Fruit fly (Drosophila melanogaster) whole organism, embryonic: ENCODE data around the gene et.
A peak's percentile ranks its signal among the peaks of the same experiment; 100 is the strongest.

Experiments
- BtbVII ChIP-seq: fragments of 200-800 bp; sonication (Bioruptor generic); optimal IDR thresholded peaks from 3 replicates; lab custom pipeline; 2017; ENCODE audit warnings: missing biosample characterization, mild to moderate bottlenecking, missing genetic modification characterization
- C15 ChIP-seq: fragments of 200-800 bp; sonication (Bioruptor generic); IDR thresholded peaks from 3 replicates; pipeline ENCODE4 v1.3.6; 2022; ENCODE audit warnings: missing biosample characterization, missing genetic modification characterization
- CG10209 ChIP-seq: fragments of 200-800 bp; sonication (Bioruptor generic); optimal IDR thresholded peaks from 3 replicates; lab custom pipeline; 2017; ENCODE audit warnings: missing biosample characterization, mild to moderate bottlenecking, missing genetic modification characterization, missing genetic modification reagents
- CG10321 ChIP-seq: fragments of 200-800 bp; sonication (Bioruptor generic); IDR thresholded peaks from 2 replicates; pipeline ENCODE4 v1.3.6; 2022; ENCODE audit warnings: missing biosample characterization, missing genetic modification characterization
- CG10654 ChIP-seq: fragments of 200-800 bp; sonication (Bioruptor generic); optimal IDR thresholded peaks from 2 replicates; lab custom pipeline; 2016; ENCODE audit warnings: missing biosample characterization, missing genetic modification characterization
- CG11398 ChIP-seq: fragments of 200-800 bp; sonication (Bioruptor generic); optimal IDR thresholded peaks from 2 replicates; lab custom pipeline; 2016; ENCODE audit warnings: missing biosample characterization, missing genetic modification characterization
- CG12155 ChIP-seq: fragments of 200-800 bp; sonication (Bioruptor generic); optimal IDR thresholded peaks from 3 replicates; lab custom pipeline; 2016; ENCODE audit warnings: missing biosample characterization, missing genetic modification characterization
- CG13624 ChIP-seq: fragments of 200-800 bp; sonication (Bioruptor generic); optimal IDR thresholded peaks from 2 replicates; lab custom pipeline; 2016; ENCODE audit warnings: missing biosample characterization, missing genetic modification characterization
- CG16779 ChIP-seq: fragments of 200-800 bp; sonication (Bioruptor generic); IDR thresholded peaks from 2 replicates; pipeline ENCODE4 v1.3.6; 2022; ENCODE audit warnings: missing biosample characterization, missing genetic modification characterization
- CG17385 ChIP-seq: fragments of 200-800 bp; sonication (Bioruptor generic); optimal IDR thresholded peaks from 3 replicates; lab custom pipeline; 2018; ENCODE audit warnings: missing biosample characterization, mild to moderate bottlenecking, missing genetic modification characterization
- CG18619 ChIP-seq: fragments of 200-800 bp; sonication (Bioruptor generic); optimal IDR thresholded peaks from 3 replicates; lab custom pipeline; 2017; ENCODE audit warnings: missing biosample characterization, mild to moderate bottlenecking, missing genetic modification characterization
- CG2129 ChIP-seq: fragments of 200-800 bp; sonication (Bioruptor generic); IDR thresholded peaks from 2 replicates; pipeline ENCODE4 v1.3.6; 2022; ENCODE audit warnings: missing biosample characterization, missing genetic modification characterization; ENCODE audit not compliant: partially characterized antibody
- CG31224 ChIP-seq: fragments of 200-800 bp; sonication (Bioruptor generic); IDR thresholded peaks from 2 replicates; pipeline ENCODE4 v1.3.6; 2022; ENCODE audit warnings: missing biosample characterization, missing genetic modification characterization
- CG42726 ChIP-seq: fragments of 200-800 bp; sonication (Bioruptor generic); IDR thresholded peaks from 2 replicates; pipeline ENCODE4 v1.3.6; 2022; ENCODE audit warnings: missing biosample characterization, missing genetic modification characterization; ENCODE audit not compliant: partially characterized antibody
- CG5953 ChIP-seq: fragments of 200-800 bp; sonication (Bioruptor generic); IDR thresholded peaks from 2 replicates; pipeline ENCODE4 v1.3.6; 2022; ENCODE audit warnings: missing biosample characterization, missing genetic modification characterization
- CG6654 ChIP-seq: fragments of 200-800 bp; sonication (Bioruptor generic); optimal IDR thresholded peaks from 2 replicates; lab custom pipeline; 2017; ENCODE audit warnings: missing biosample characterization, mild to moderate bottlenecking, missing genetic modification characterization
- CG9817 ChIP-seq: fragments of 200-800 bp; sonication (Bioruptor generic); optimal IDR thresholded peaks from 2 replicates; lab custom pipeline; 2018; ENCODE audit warnings: missing biosample characterization, mild to moderate bottlenecking, missing genetic modification characterization, moderate library complexity
- CkIIα-i1 ChIP-seq: fragments of 200-800 bp; sonication (Bioruptor generic); IDR thresholded peaks from 2 replicates; pipeline ENCODE4 v1.3.6; 2022; ENCODE audit warnings: missing biosample characterization, missing genetic modification characterization
- D19A ChIP-seq: fragments of 200-800 bp; optimal IDR thresholded peaks from 3 replicates; lab custom pipeline; 2019; ENCODE audit warnings: missing biosample characterization, mild to moderate bottlenecking, missing genetic modification characterization, moderate library complexity
- Ets97D ChIP-seq: fragments of 200-800 bp; sonication (Bioruptor generic); optimal IDR thresholded peaks from 3 replicates; lab custom pipeline; 2016; ENCODE audit warnings: missing biosample characterization, missing genetic modification characterization
- Fer3 ChIP-seq: fragments of 200-800 bp; sonication (Bioruptor generic); optimal IDR thresholded peaks from 2 replicates; lab custom pipeline; 2018; ENCODE audit warnings: missing biosample characterization, mild to moderate bottlenecking, missing genetic modification characterization, moderate library complexity
- GATAe ChIP-seq: fragments of 200-800 bp; sonication (Bioruptor generic); conservative IDR thresholded peaks from 2 replicates; pipeline ENCODE4 v1.3.6; 2022; ENCODE audit warnings: missing biosample characterization, missing genetic modification characterization
- HLH3B ChIP-seq: fragments of 200-800 bp; sonication (Bioruptor generic); IDR thresholded peaks from 2 replicates; pipeline ENCODE4 v1.3.6; 2022; ENCODE audit warnings: missing biosample characterization, missing genetic modification characterization
- NK7.1 ChIP-seq: fragments of 200-800 bp; sonication (Bioruptor generic); optimal IDR thresholded peaks from 3 replicates; lab custom pipeline; 2016; ENCODE audit warnings: missing biosample characterization, missing genetic modification characterization
- Nf-YA ChIP-seq: fragments of 200-800 bp; sonication (Bioruptor generic); IDR thresholded peaks from 2 replicates; pipeline ENCODE4 v1.3.6; 2022; ENCODE audit warnings: missing biosample characterization, missing genetic modification characterization
- Opbp ChIP-seq: fragments of 200-800 bp; sonication (Bioruptor generic); IDR thresholded peaks from 3 replicates; pipeline ENCODE4 v1.3.6; 2022; ENCODE audit warnings: missing biosample characterization, missing genetic modification characterization; ENCODE audit not compliant: partially characterized antibody
- Ravus ChIP-seq: fragments of 200-800 bp; sonication (Bioruptor generic); IDR thresholded peaks from 2 replicates; pipeline ENCODE4 v1.3.6; 2022; ENCODE audit warnings: missing biosample characterization, missing genetic modification characterization
- Rx ChIP-seq: fragments of 200-800 bp; sonication (Bioruptor generic); IDR thresholded peaks from 2 replicates; pipeline ENCODE4 v1.3.6; 2022; ENCODE audit warnings: missing biosample characterization, missing genetic modification characterization
- aop ChIP-seq: fragments of 200-800 bp; sonication (Bioruptor generic); IDR thresholded peaks from 2 replicates; pipeline ENCODE4 v1.3.6; 2022; ENCODE audit warnings: missing biosample characterization, missing genetic modification characterization
- caup ChIP-seq: fragments of 200-800 bp; sonication (Bioruptor generic); optimal IDR thresholded peaks from 3 replicates; lab custom pipeline; 2017; ENCODE audit warnings: missing biosample characterization, mild to moderate bottlenecking, missing genetic modification characterization, moderate library complexity; ENCODE audit not compliant: severe bottlenecking
- crc ChIP-seq: fragments of 200-800 bp; sonication (Bioruptor generic); optimal IDR thresholded peaks from 2 replicates; lab custom pipeline; 2016; ENCODE audit warnings: missing biosample characterization, missing genetic modification characterization
- da ChIP-seq: fragments of 200-800 bp; sonication (Bioruptor generic); optimal IDR thresholded peaks from 2 replicates; lab custom pipeline; 2016; ENCODE audit warnings: missing biosample characterization, missing genetic modification characterization
- dpn ChIP-seq, 2 experiments: fragments of 200-800 bp; sonication (Bioruptor generic); optimal IDR thresholded peaks; 3 replicates each; lab custom pipeline; 2016; ENCODE audit warnings: missing biosample characterization in 2 of 2, missing genetic modification characterization in 2 of 2
- exex ChIP-seq: fragments of 200-800 bp; sonication (Bioruptor generic); optimal IDR thresholded peaks from 4 replicates; lab custom pipeline; 2018; ENCODE audit warnings: missing biosample characterization, mild to moderate bottlenecking, missing genetic modification characterization, moderate library complexity
- fd102C ChIP-seq: fragments of 200-800 bp; sonication (Bioruptor generic); optimal IDR thresholded peaks from 2 replicates; lab custom pipeline; 2018; ENCODE audit warnings: missing biosample characterization, mild to moderate bottlenecking, missing genetic modification characterization, moderate library complexity
- ftz-f1 ChIP-seq: fragments of 200-800 bp; sonication (Bioruptor generic); optimal IDR thresholded peaks from 2 replicates; lab custom pipeline; 2016; ENCODE audit warnings: missing biosample characterization, missing genetic modification characterization
- hb ChIP-seq: fragments of 200-800 bp; sonication (Bioruptor generic); IDR thresholded peaks from 3 replicates; pipeline ENCODE4 v1.3.6; 2022; ENCODE audit warnings: missing biosample characterization, missing genetic modification characterization; ENCODE audit not compliant: partially characterized antibody
- hbn ChIP-seq: fragments of 200-800 bp; sonication (Bioruptor generic); IDR thresholded peaks from 2 replicates; pipeline ENCODE4 v1.3.6; 2022; ENCODE audit warnings: missing biosample characterization, missing genetic modification characterization; ENCODE audit not compliant: partially characterized antibody
- her ChIP-seq: fragments of 200-800 bp; sonication (Bioruptor generic); optimal IDR thresholded peaks from 2 replicates; lab custom pipeline; 2016; ENCODE audit warnings: missing biosample characterization, missing genetic modification characterization
- oc ChIP-seq: fragments of 200-800 bp; sonication (Bioruptor generic); optimal IDR thresholded peaks from 2 replicates; lab custom pipeline; 2018; ENCODE audit warnings: missing biosample characterization, mild to moderate bottlenecking, missing genetic modification characterization, moderate library complexity
- prd ChIP-seq, 3 experiments: fragments of >200 bp in 2 of 3; fragments of 200-800 bp in 1 of 3; sonication (Bioruptor generic) in 1 of 3; optimal IDR thresholded peaks in 2 of 3; IDR thresholded peaks in 1 of 3; 2 replicates in 2 of 3; 3 replicates in 1 of 3; pipeline versions ENCODE4 v1.3.6 to Lab custom; 2017 to 2022; ENCODE audit warnings: missing biosample characterization in 1 of 3, missing genetic modification characterization in 1 of 3
- pzg ChIP-seq: fragments of 200-800 bp; sonication (Bioruptor generic); optimal IDR thresholded peaks from 3 replicates; lab custom pipeline; 2018; ENCODE audit warnings: missing biosample characterization, mild to moderate bottlenecking, missing genetic modification characterization, moderate library complexity
- sna ChIP-seq: fragments of 200-800 bp; sonication (Bioruptor generic); IDR thresholded peaks from 2 replicates; pipeline ENCODE4 v1.3.6; 2022; ENCODE audit warnings: missing biosample characterization, missing genetic modification characterization; ENCODE audit not compliant: partially characterized antibody
- ssp ChIP-seq: fragments of 200-800 bp; sonication (Bioruptor generic); IDR thresholded peaks from 2 replicates; pipeline ENCODE4 v1.3.6; 2022; ENCODE audit warnings: missing biosample characterization, missing genetic modification characterization
- tup ChIP-seq: fragments of 200-800 bp; sonication (Bioruptor generic); optimal IDR thresholded peaks from 2 replicates; lab custom pipeline; 2016; ENCODE audit warnings: missing biosample characterization, mild to moderate bottlenecking, missing genetic modification characterization, moderate library complexity
- vvl ChIP-seq: fragments of 200-800 bp; sonication (Bioruptor generic); IDR thresholded peaks from 2 replicates; pipeline ENCODE4 v1.3.6; 2022; ENCODE audit warnings: missing biosample characterization, missing genetic modification characterization
- zen ChIP-seq: fragments of 200-800 bp; sonication (Bioruptor generic); optimal IDR thresholded peaks from 3 replicates; lab custom pipeline; 2018; ENCODE audit warnings: missing biosample characterization, mild to moderate bottlenecking, missing genetic modification characterization, moderate library complexity

et gene

DNA sequence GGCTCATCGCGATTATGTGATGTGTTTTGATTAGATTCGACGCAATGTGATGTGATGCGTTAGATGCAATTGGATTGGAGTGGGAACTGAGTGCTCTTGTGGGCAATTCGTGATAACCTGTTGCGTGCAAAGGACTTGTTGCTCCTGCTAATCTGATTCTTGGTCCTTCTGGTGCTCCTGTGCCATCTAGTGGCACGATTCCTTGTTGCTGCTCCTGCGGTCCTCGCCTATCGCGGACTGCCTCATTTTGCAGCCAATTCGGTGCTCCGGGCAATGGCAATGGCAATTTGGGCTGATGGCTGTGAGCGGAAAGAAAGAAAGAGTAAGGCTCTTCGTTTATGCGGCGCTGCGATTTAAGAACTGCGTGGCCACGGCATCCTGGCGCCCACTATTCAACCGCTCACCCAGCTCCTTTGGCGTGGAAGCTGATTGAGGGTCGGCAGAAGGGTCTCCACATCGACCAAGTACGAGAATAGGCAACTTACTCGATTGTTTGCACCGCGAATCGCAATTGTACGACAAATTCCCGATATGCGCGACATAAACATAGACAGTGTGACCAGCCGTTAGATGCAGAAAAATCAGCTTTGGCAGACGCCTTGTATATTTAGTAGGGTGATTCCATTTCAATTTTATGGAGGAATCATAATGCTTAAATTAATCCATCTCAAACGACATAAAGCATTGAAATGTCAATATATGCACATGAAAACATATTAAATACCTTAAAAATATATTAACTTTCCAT lies 17.4 kb upstream of the et start, which contains the start of gene Mer (continued):
- TF ChIP-seq caup (peak; percentile 89), D19A (tag; lab: Kevin White, UChicago) (peak; percentile 76), pzg (GFP tag; lab: Kevin White, UChicago) (peak; percentile 55), Ets97D (GFP tag; lab: Kevin White, UChicago) (peak; percentile 48), Nf-YA (peak; percentile 59; the same call in 1 of the 2 replicates), C15 (GFP tag; lab: Robert Waterston, UW) (no peak), CG31224 (GFP tag; lab: Robert Waterston, UW) (peak; percentile 63), vvl (GFP tag; lab: Robert Waterston, UW) (peak; percentile 82), CG10321 (GFP tag; lab: Robert Waterston, UW) (peak; percentile 30; the same call in 1 of the 2 replicates), sna (GFP tag; lab: Robert Waterston, UW) (no peak), CG11398 (GFP tag; lab: Kevin White, UChicago) (peak; percentile 73), fd102C (GFP tag; lab: Kevin White, UChicago) (peak; percentile 10), CG42726 (GFP tag; lab: Robert Waterston, UW) (no peak), zen (tag; lab: Kevin White, UChicago) (peak; percentile 61), GATAe (GFP tag; lab: Robert Waterston, UW) (no peak), CG10654 (GFP tag; lab: Kevin White, UChicago) (peak; percentile 75), da (GFP tag; lab: Kevin White, UChicago) (peak; percentile 52), exex (tag; lab: Kevin White, UChicago) (no peak), ssp (GFP tag; lab: Robert Waterston, UW) (peak; percentile 62), CG13624 (peak; percentile 88), ftz-f1 (GFP tag; lab: Kevin White, UChicago) (peak; percentile 73), hbn (no peak), NK7.1 (GFP tag; lab: Kevin White, UChicago) (peak; percentile 79), aop (GFP tag; lab: Robert Waterston, UW) (no peak), CG9817 (tag; lab: Kevin White, UChicago) (peak; percentile 78), BtbVII (peak; percentile 88), CG5953 (GFP tag; lab: Robert Waterston, UW) (peak; percentile 75; the same call in 1 of the 2 replicates), dpn (GFP tag; optimal IDR thresholded peaks at IDR 0.05; lab: Kevin White, UChicago) (peak; percentile 86 to 88), CG16779 (GFP tag; lab: Robert Waterston, UW) (0 out of 2 replicates have a peak, but pooled peaks have one; percentile 27), CG2129 (GFP tag; lab: Robert Waterston, UW) (no peak), HLH3B (GFP tag; lab: Robert Waterston, UW) (peak; percentile 83), prd (optimal IDR thresholded peaks at IDR 0.05; lab: Kevin White, UChicago) (no peak), prd (GFP tag; IDR thresholded peaks at IDR 0.05; lab: Robert Waterston, UW) (peak; percentile 86), oc (tag; lab: Kevin White, UChicago) (peak; percentile 59), crc (GFP tag; lab: Kevin White, UChicago) (peak; percentile 82), CG12155 (GFP tag; lab: Kevin White, UChicago) (peak; percentile 73), CG17385 (GFP tag; lab: Kevin White, UChicago) (peak; percentile 77), tup (GFP tag; lab: Kevin White, UChicago) (peak; percentile 1), CkIIα-i1 (GFP tag; lab: Robert Waterston, UW) (no peak), Opbp (GFP tag; lab: Robert Waterston, UW) (no peak), Rx (GFP tag; lab: Robert Waterston, UW) (peak; percentile 63), CG10209 (GFP tag; lab: Kevin White, UChicago) (peak; percentile 82), her (GFP tag; lab: Kevin White, UChicago) (peak; percentile 91), Ravus (GFP tag; lab: Robert Waterston, UW) (peak; percentile 34; the same call in 1 of the 2 replicates), Fer3 (tag; lab: Kevin White, UChicago) (peak; percentile 81), CG18619 (peak; percentile 83), hb (no peak), CG6654 (GFP tag; lab: Kevin White, UChicago) (peak; percentile 56)
